Worm (Caenorhabditis elegans) whole organism, L4 larva: ENCODE data around the gene F38H4.6.

Source experiments
- F44E2.7 ChIP-seq: fragments of 200-800 bp; sonication (Bioruptor generic); IDR thresholded peaks from 2 replicates; pipeline ENCODE4 v2.1.2; 2022; ENCODE audit warnings: missing genetic modification characterization, missing compliant biosample characterization
- F49E8.2 ChIP-seq: sonication (generic microtip); optimal IDR thresholded peaks from 2 replicates; lab custom pipeline; 2016; ENCODE audit warnings: missing compliant biosample characterization, mild to moderate bottlenecking, missing genetic modification characterization, borderline replicate concordance
- T20F7.1 ChIP-seq: fragments of 200-800 bp; sonication (Bioruptor generic); optimal IDR thresholded peaks from 2 replicates; lab custom pipeline; 2018; ENCODE audit warnings: mild to moderate bottlenecking, missing genetic modification characterization, missing compliant biosample characterization
- T26A8.4 ChIP-seq: fragments of 200-800 bp; sonication (Bioruptor generic); IDR thresholded peaks from 2 replicates; pipeline ENCODE4 v1.3.6; 2022; ENCODE audit warnings: missing genetic modification characterization, missing compliant biosample characterization
- Y105C5A.15 ChIP-seq: fragments of 200-800 bp; sonication (Bioruptor generic); IDR thresholded peaks from 2 replicates; pipeline ENCODE4 v1.3.6; 2022; ENCODE audit warnings: missing genetic modification characterization, missing compliant biosample characterization
- Y5F2A.4 ChIP-seq: fragments of 200-800 bp; sonication (Bioruptor generic); optimal IDR thresholded peaks from 2 replicates; lab custom pipeline; 2018; ENCODE audit warnings: mild to moderate bottlenecking, missing genetic modification characterization, missing compliant biosample characterization
- aha-1 ChIP-seq: fragments of 150-350 bp; peaks from one replicate; lab custom pipeline; 2014; ENCODE audit warnings: missing biosample characterization, missing genetic modification characterization
- arid-1 ChIP-seq: fragments of 200-800 bp; sonication (Bioruptor generic); conservative IDR thresholded peaks from 2 replicates; pipeline ENCODE4 v1.3.6; 2022; ENCODE audit warnings: missing genetic modification reagents, missing genetic modification characterization, missing compliant biosample characterization
- ceh-32 ChIP-seq: sonication (generic microtip); optimal IDR thresholded peaks from 2 replicates; lab custom pipeline; 2016; ENCODE audit warnings: mild to moderate bottlenecking, missing genetic modification characterization, missing compliant biosample characterization; ENCODE audit not compliant: poor library complexity
- ceh-62 ChIP-seq: sonication (generic microtip); optimal IDR thresholded peaks from 2 replicates; lab custom pipeline; 2017; ENCODE audit warnings: missing biosample characterization, missing genetic modification characterization
- daf-12 ChIP-seq: fragments of 150-350 bp; optimal IDR thresholded peaks from 2 replicates; lab custom pipeline; 2014; ENCODE audit warnings: missing biosample characterization, missing genetic modification reagents, missing genetic modification characterization
- daf-16 ChIP-seq, 3 experiments: sonication (generic microtip); optimal IDR thresholded peaks; 2 replicates each; lab custom pipeline; 2016 to 2017; ENCODE audit warnings: missing genetic modification characterization in 3 of 3, missing genetic modification reagents in 3 of 3, mild to moderate bottlenecking in 2 of 3, missing compliant biosample characterization in 2 of 3, missing biosample characterization in 1 of 3, moderate library complexity in 1 of 3
- daf-19 ChIP-seq: fragments of 200-800 bp; sonication (Bioruptor generic); conservative IDR thresholded peaks from 2 replicates; pipeline ENCODE4 v1.3.6; 2022; ENCODE audit warnings: missing genetic modification characterization, missing compliant biosample characterization
- daf-8 ChIP-seq: fragments of 200-800 bp; sonication (Bioruptor generic); IDR thresholded peaks from 2 replicates; pipeline ENCODE4 v1.3.6; 2022; ENCODE audit warnings: missing genetic modification characterization, missing compliant biosample characterization
- dmd-8 ChIP-seq: fragments of 200-800 bp; sonication (Bioruptor generic); IDR thresholded peaks from 2 replicates; pipeline ENCODE4 v1.3.6; 2022; ENCODE audit warnings: missing genetic modification characterization, missing compliant biosample characterization
- dmd-9 ChIP-seq: fragments of 200-800 bp; sonication (Bioruptor generic); IDR thresholded peaks from 2 replicates; pipeline ENCODE4 v1.3.6; 2022; ENCODE audit warnings: missing genetic modification reagents, missing genetic modification characterization, missing compliant biosample characterization
- dpl-1 ChIP-seq: fragments of 150-350 bp; optimal IDR thresholded peaks from 2 replicates; lab custom pipeline; 2014; ENCODE audit warnings: missing biosample characterization, missing genetic modification reagents, missing genetic modification characterization
- duxl-1 ChIP-seq: sonication (generic microtip); optimal IDR thresholded peaks from 2 replicates; lab custom pipeline; 2016; ENCODE audit warnings: mild to moderate bottlenecking, missing genetic modification characterization, moderate library complexity, missing compliant biosample characterization; ENCODE audit not compliant: poor library complexity
- fkh-10 ChIP-seq: fragments of 150-350 bp; optimal IDR thresholded peaks from 2 replicates; lab custom pipeline; 2014; ENCODE audit warnings: missing biosample characterization, missing genetic modification reagents, missing genetic modification characterization
- hif-1 ChIP-seq, 2 experiments: sonication (generic microtip); optimal IDR thresholded peaks; 2 replicates each; lab custom pipeline; 2016 to 2017; ENCODE audit warnings: missing compliant biosample characterization in 2 of 2, missing genetic modification characterization in 2 of 2, missing genetic modification reagents in 2 of 2, missing genotype in 2 of 2, mild to moderate bottlenecking in 1 of 2
- hlh-11 ChIP-seq: fragments of 200-800 bp; sonication (Bioruptor generic); optimal IDR thresholded peaks from 2 replicates; lab custom pipeline; 2018; ENCODE audit warnings: mild to moderate bottlenecking, missing genetic modification characterization, missing compliant biosample characterization
- hlh-30 ChIP-seq: sonication (generic microtip); optimal IDR thresholded peaks from 2 replicates; lab custom pipeline; 2017; ENCODE audit warnings: antibody characterized with exemption, mild to moderate bottlenecking, missing genetic modification characterization, missing compliant biosample characterization; ENCODE audit not compliant: insufficient read depth
- lin-1 ChIP-seq: fragments of 200-800 bp; sonication (Bioruptor generic); IDR thresholded peaks from 2 replicates; pipeline ENCODE4 v1.3.6; 2022; ENCODE audit warnings: missing genetic modification reagents, missing genetic modification characterization, missing compliant biosample characterization
- lin-13 ChIP-seq: fragments of 150-350 bp; optimal IDR thresholded peaks from 2 replicates; lab custom pipeline; 2014; ENCODE audit warnings: missing biosample characterization, missing genetic modification reagents, missing genetic modification characterization
- madf-9 ChIP-seq: fragments of 200-800 bp; sonication (Bioruptor generic); conservative IDR thresholded peaks from 2 replicates; pipeline ENCODE4 v1.3.6; 2022; ENCODE audit warnings: missing genetic modification reagents, missing genetic modification characterization, missing compliant biosample characterization
- mdl-1 ChIP-seq, 2 experiments: fragments of 150-350 bp in 1 of 2; sonication (generic microtip) in 1 of 2; optimal IDR thresholded peaks; 2 replicates each; lab custom pipeline; 2014 to 2017; ENCODE audit warnings: missing biosample characterization in 2 of 2, missing genetic modification characterization in 2 of 2
- mep-1 ChIP-seq: fragments of 150-350 bp; sonication (generic microtip); optimal IDR thresholded peaks from 3 replicates; lab custom pipeline; 2014; ENCODE audit warnings: missing biosample characterization, missing genetic modification characterization
- mes-2 ChIP-seq: sonication (generic microtip); optimal IDR thresholded peaks from 2 replicates; lab custom pipeline; 2016; ENCODE audit warnings: missing genotype, mild to moderate bottlenecking, missing genetic modification characterization, missing compliant biosample characterization; ENCODE audit not compliant: poor library complexity, severe bottlenecking
- nhr-11 ChIP-seq: fragments of 150-350 bp; optimal IDR thresholded peaks from 2 replicates; lab custom pipeline; 2014; ENCODE audit warnings: missing biosample characterization, missing genetic modification characterization
- nhr-237 ChIP-seq: sonication (generic microtip); optimal IDR thresholded peaks from 2 replicates; lab custom pipeline; 2017; ENCODE audit warnings: missing biosample characterization, missing genetic modification characterization
- nhr-25 ChIP-seq: sonication (generic microtip); optimal IDR thresholded peaks from 2 replicates; lab custom pipeline; 2017; ENCODE audit warnings: missing genetic modification characterization, mild to moderate bottlenecking, missing compliant biosample characterization, antibody characterized with exemption, moderate library complexity, borderline replicate concordance; ENCODE audit not compliant: insufficient read depth
- nhr-41 ChIP-seq: fragments of 200-800 bp; sonication (Bioruptor generic); IDR thresholded peaks from 2 replicates; pipeline ENCODE4 v1.3.6; 2022; ENCODE audit warnings: missing genetic modification reagents, missing genetic modification characterization, missing compliant biosample characterization
- pha-4 ChIP-seq, 2 experiments: fragments of 150-350 bp in 1 of 2; fragments of 200-800 bp in 1 of 2; sonication (Bioruptor generic) in 1 of 2; IDR thresholded peaks in 1 of 2; optimal IDR thresholded peaks in 1 of 2; 2 replicates each; pipeline versions ENCODE4 v1.3.6 to Lab custom; 2014 to 2022; ENCODE audit warnings: missing genetic modification characterization in 2 of 2, missing genetic modification reagents in 2 of 2, missing biosample characterization in 1 of 2, missing compliant biosample characterization in 1 of 2
- php-3 ChIP-seq: fragments of 200-800 bp; sonication (Bioruptor generic); IDR thresholded peaks from 2 replicates; pipeline ENCODE4 v1.3.6; 2022; ENCODE audit warnings: missing genetic modification reagents, missing genetic modification characterization, missing compliant biosample characterization
- pqm-1 ChIP-seq: sonication (generic microtip); optimal IDR thresholded peaks from 2 replicates; lab custom pipeline; 2017; ENCODE audit warnings: missing biosample characterization, missing genetic modification characterization
- snpc-1.2 ChIP-seq: fragments of 200-800 bp; sonication (Bioruptor generic); IDR thresholded peaks from 2 replicates; pipeline ENCODE4 v1.3.6; 2022; ENCODE audit warnings: missing genetic modification reagents, missing genetic modification characterization, missing compliant biosample characterization
- snpc-4 ChIP-seq: fragments of 150-350 bp; optimal IDR thresholded peaks from 2 replicates; lab custom pipeline; 2014; ENCODE audit warnings: missing biosample characterization, missing genetic modification characterization
- tag-97 ChIP-seq: fragments of 200-800 bp; sonication (Bioruptor generic); IDR thresholded peaks from 2 replicates; pipeline ENCODE4 v1.3.6; 2022; ENCODE audit warnings: missing genetic modification characterization, missing compliant biosample characterization
- unc-130 ChIP-seq: sonication (generic microtip); optimal IDR thresholded peaks from 2 replicates; lab custom pipeline; 2016; ENCODE audit warnings: missing genetic modification reagents, missing genetic modification characterization, missing compliant biosample characterization
- unc-39 ChIP-seq: sonication (generic microtip); optimal IDR thresholded peaks from 2 replicates; lab custom pipeline; 2017; ENCODE audit warnings: missing biosample characterization, missing genetic modification characterization
- zfp-2 ChIP-seq: sonication (generic microtip); optimal IDR thresholded peaks from 2 replicates; lab custom pipeline; 2016; ENCODE audit warnings: mild to moderate bottlenecking, missing genetic modification characterization, missing compliant biosample characterization
- ztf-11 ChIP-seq: fragments of 150-350 bp; optimal IDR thresholded peaks from 2 replicates; lab custom pipeline; 2014; ENCODE audit warnings: missing biosample characterization, missing genetic modification characterization

The F38H4.6 gene

DNA sequence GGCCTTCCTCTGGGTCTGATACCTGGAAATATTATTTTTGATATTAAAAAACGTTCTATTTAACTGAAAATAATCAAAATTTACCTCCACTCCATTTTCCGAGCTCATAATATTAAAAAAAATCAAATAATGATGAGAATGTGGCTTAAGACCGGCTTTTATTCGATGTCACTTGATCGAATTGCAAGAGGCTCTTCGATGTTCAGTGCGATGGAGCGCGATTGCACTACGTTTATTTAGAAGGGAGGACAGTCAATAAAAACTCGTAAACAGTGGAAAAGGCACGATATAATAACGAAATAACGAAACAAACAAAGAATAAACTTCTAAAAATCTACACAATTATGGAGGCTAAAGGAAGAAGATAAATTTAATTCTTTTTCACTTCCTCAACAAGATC lies 7.1 kb upstream of the F38H4.6 start, which contains the start of gene tag-30 (continued):
- TF ChIP-seq fkh-10 (GFP tag; lab: Kevin White, UChicago): no peak
- no peak for TF ChIP-seq daf-19 (GFP tag; lab: Robert Waterston, UW)
- no peak for TF ChIP-seq madf-9 (GFP tag; lab: Robert Waterston, UW)
- no peak for TF ChIP-seq nhr-41 (GFP tag; lab: Robert Waterston, UW)
- TF ChIP-seq unc-39 (tag; lab: Kevin White, UChicago): no peak
- TF ChIP-seq nhr-11 (tag; lab: Kevin White, UChicago): peak; percentile 39
- TF ChIP-seq arid-1 (GFP tag; lab: Robert Waterston, UW): no peak
- TF ChIP-seq F49E8.2 (tag; lab: Kevin White, UChicago): no peak
- TF ChIP-seq nhr-237 (tag; lab: Kevin White, UChicago): no peak
- TF ChIP-seq snpc-4: no peak
- TF ChIP-seq daf-12 (tag; lab: Kevin White, UChicago): no peak
- no peak for TF ChIP-seq T20F7.1
- TF ChIP-seq hlh-30 (tag; lab: Kevin White, UChicago): peak; percentile 88
- no peak for TF ChIP-seq hif-1 (tag; optimal IDR thresholded peaks at IDR 0.05; lab: Kevin White, UChicago)
- no peak for TF ChIP-seq lin-13 (GFP tag; lab: Kevin White, UChicago)
- no peak for TF ChIP-seq Y105C5A.15 (GFP tag; lab: Robert Waterston, UW)
- TF ChIP-seq ztf-11 (tag; lab: Kevin White, UChicago): no peak
- TF ChIP-seq duxl-1: no peak
- no peak for TF ChIP-seq dmd-9
- TF ChIP-seq aha-1 (tag; lab: Kevin White, UChicago): no peak
- peak; percentile 62 for TF ChIP-seq dpl-1 (GFP tag; lab: Kevin White, UChicago)
- TF ChIP-seq snpc-1.2: no peak
- no peak for TF ChIP-seq php-3 (GFP tag; lab: Robert Waterston, UW)
- no peak for TF ChIP-seq T26A8.4 (GFP tag; lab: Robert Waterston, UW)
- TF ChIP-seq nhr-25 (tag; lab: Kevin White, UChicago): no peak
- no peak for TF ChIP-seq dmd-8 (GFP tag; lab: Robert Waterston, UW)
- no peak for TF ChIP-seq zfp-2
- TF ChIP-seq ceh-32 (tag; lab: Kevin White, UChicago): no peak
- TF ChIP-seq F44E2.7 (GFP tag; lab: Robert Waterston, UW): no peak
- TF ChIP-seq mes-2: peak; percentile 60
- no peak for TF ChIP-seq Y5F2A.4
- TF ChIP-seq lin-1 (GFP tag; lab: Robert Waterston, UW): no peak
- TF ChIP-seq daf-8: no peak
- no peak for TF ChIP-seq ceh-62 (tag; lab: Kevin White, UChicago)
- TF ChIP-seq mdl-1 (tag; optimal IDR thresholded peaks at IDR 0.05; lab: Kevin White, UChicago): no peak
- no peak for TF ChIP-seq pqm-1
- no peak for TF ChIP-seq tag-97 (GFP tag; lab: Robert Waterston, UW)
- TF ChIP-seq mep-1: peak; percentile 61
- TF ChIP-seq hlh-11 (tag; lab: Kevin White, UChicago): peak; percentile 36
- no peak for TF ChIP-seq unc-130 (GFP tag; lab: Kevin White, UChicago)
- TF ChIP-seq daf-16 (GFP tag; optimal IDR thresholded peaks at IDR 0.05; lab: Kevin White, UChicago): no peak
- TF ChIP-seq daf-16 (tag; optimal IDR thresholded peaks at IDR 0.05; lab: Kevin White, UChicago): peak; percentile 79
- peak; percentile 15; the same call in 1 of the 2 replicates for TF ChIP-seq pha-4 (GFP tag; IDR thresholded peaks at IDR 0.05; lab: Robert Waterston, UW)
- TF ChIP-seq pha-4 (tag; optimal IDR thresholded peaks at IDR 0.05; lab: Kevin White, UChicago): peak; percentile 91
